Fruit fly (Drosophila melanogaster) whole organism, embryonic: ENCODE results near the gene RpL8.

Source experiments
- Ada2b ChIP-seq: fragments of 200-800 bp; sonication (Bioruptor generic); IDR thresholded peaks from 2 replicates; pipeline ENCODE4 v1.3.6; 2022; ENCODE audit warnings: missing biosample characterization, missing genetic modification characterization
- Adf1 ChIP-seq: fragments of 200-800 bp; sonication (Bioruptor generic); IDR thresholded peaks from 2 replicates; pipeline ENCODE4 v1.3.6; 2022; ENCODE audit warnings: missing biosample characterization, missing genetic modification characterization
- CG1024 ChIP-seq: fragments of 200-800 bp; sonication (Bioruptor generic); IDR thresholded peaks from 2 replicates; pipeline ENCODE4 v1.3.6; 2022; ENCODE audit warnings: missing biosample characterization, missing genetic modification characterization
- CG10366 ChIP-seq: fragments of 200-800 bp; sonication (Bioruptor generic); IDR thresholded peaks from 2 replicates; pipeline ENCODE4 v1.3.6; 2022; ENCODE audit warnings: missing biosample characterization, missing genetic modification characterization
- CG10565 ChIP-seq: fragments of 200-800 bp; sonication (Bioruptor generic); optimal IDR thresholded peaks from 3 replicates; lab custom pipeline; 2016; ENCODE audit warnings: missing biosample characterization, mild to moderate bottlenecking, missing genetic modification characterization
- CG12744 ChIP-seq: fragments of 200-800 bp; sonication (Bioruptor generic); optimal IDR thresholded peaks from 2 replicates; lab custom pipeline; 2016; ENCODE audit warnings: missing biosample characterization, missing genetic modification characterization
- CG13287 ChIP-seq: fragments of 200-800 bp; sonication (Bioruptor generic); IDR thresholded peaks from 2 replicates; pipeline ENCODE4 v1.3.6; 2022; ENCODE audit warnings: missing biosample characterization, missing genetic modification characterization; ENCODE audit not compliant: partially characterized antibody
- CG17328 ChIP-seq: fragments of 200-800 bp; sonication (Bioruptor generic); IDR thresholded peaks from 2 replicates; pipeline ENCODE4 v1.3.6; 2022; ENCODE audit warnings: missing biosample characterization, missing genetic modification characterization
- CG2116 ChIP-seq: fragments of 200-800 bp; sonication (Bioruptor generic); optimal IDR thresholded peaks from 3 replicates; lab custom pipeline; 2018; ENCODE audit warnings: missing biosample characterization, mild to moderate bottlenecking, missing genetic modification characterization
- CG2199 ChIP-seq: fragments of 200-800 bp; sonication (Bioruptor generic); IDR thresholded peaks from 3 replicates; pipeline ENCODE4 v1.3.6; 2022; ENCODE audit warnings: missing biosample characterization, missing genetic modification characterization
- CG3726 ChIP-seq: fragments of 200-800 bp; sonication (Bioruptor generic); IDR thresholded peaks from 3 replicates; pipeline ENCODE4, ENCODE4 v1.3.6; 2022; ENCODE audit warnings: missing biosample characterization, missing genetic modification characterization
- CG5180 ChIP-seq: fragments of 200-800 bp; sonication (Bioruptor generic); optimal IDR thresholded peaks from 3 replicates; lab custom pipeline; 2017; ENCODE audit warnings: missing biosample characterization, missing genetic modification characterization, mild to moderate bottlenecking, moderate library complexity, missing genetic modification reagents
- CG6272 ChIP-seq: fragments of 200-800 bp; sonication (Bioruptor generic); IDR thresholded peaks from 2 replicates; pipeline ENCODE4 v1.3.6; 2022; ENCODE audit warnings: missing biosample characterization, missing genetic modification characterization
- CG7271 ChIP-seq: fragments of 200-800 bp; sonication (Bioruptor generic); optimal IDR thresholded peaks from 2 replicates; lab custom pipeline; 2018; ENCODE audit warnings: missing biosample characterization, mild to moderate bottlenecking, missing genetic modification characterization, moderate library complexity
- CG7839 ChIP-seq: fragments of 200-800 bp; sonication (Bioruptor generic); optimal IDR thresholded peaks from 3 replicates; lab custom pipeline; 2018; ENCODE audit warnings: missing biosample characterization, mild to moderate bottlenecking, missing genetic modification characterization, moderate library complexity
- CG7928 ChIP-seq: fragments of 200-800 bp; sonication (Bioruptor generic); optimal IDR thresholded peaks from 2 replicates; lab custom pipeline; 2017; ENCODE audit warnings: missing biosample characterization, mild to moderate bottlenecking, missing genetic modification characterization
- CG7963 ChIP-seq: fragments of 200-800 bp; sonication (Bioruptor generic); IDR thresholded peaks from 3 replicates; pipeline ENCODE4 v1.3.6; 2022; ENCODE audit warnings: missing biosample characterization, missing genetic modification characterization; ENCODE audit not compliant: partially characterized antibody
- CG8089 ChIP-seq: fragments of 200-800 bp; sonication (Bioruptor generic); optimal IDR thresholded peaks from 3 replicates; lab custom pipeline; 2016; ENCODE audit warnings: missing biosample characterization, missing genetic modification characterization
- Dip2 ChIP-seq: fragments of 200-800 bp; sonication (Bioruptor generic); IDR thresholded peaks from 2 replicates; pipeline ENCODE4 v1.3.6; 2022; ENCODE audit warnings: missing biosample characterization, missing genetic modification characterization
- Dip3 ChIP-seq: fragments of 200-800 bp; sonication (Bioruptor generic); optimal IDR thresholded peaks from 3 replicates; lab custom pipeline; 2016; ENCODE audit warnings: missing biosample characterization, missing genetic modification characterization
- Dll ChIP-seq: fragments of 200-800 bp; sonication (Bioruptor generic); IDR thresholded peaks from 4 replicates; pipeline ENCODE4 v1.3.6; 2022; ENCODE audit warnings: missing biosample characterization, missing genetic modification characterization; ENCODE audit not compliant: partially characterized antibody
- Fer1 ChIP-seq: fragments of 200-800 bp; sonication (Bioruptor generic); optimal IDR thresholded peaks from 2 replicates; lab custom pipeline; 2017; ENCODE audit warnings: missing biosample characterization, mild to moderate bottlenecking, missing genetic modification characterization
- Hmr ChIP-seq: fragments of 200-800 bp; sonication (Bioruptor generic); optimal IDR thresholded peaks from 3 replicates; lab custom pipeline; 2017; ENCODE audit warnings: mild to moderate bottlenecking, missing biosample characterization, missing genetic modification reagents, missing genetic modification characterization
- Lpt ChIP-seq: fragments of >200 bp; optimal IDR thresholded peaks from 2 replicates; lab custom pipeline; 2018; ENCODE audit warnings: missing biosample characterization, missing genetic modification characterization
- Med ChIP-seq: fragments of 200-800 bp; sonication (Bioruptor generic); peaks from one replicate; lab custom pipeline; 2016; ENCODE audit warnings: missing biosample characterization, missing genetic modification characterization, mild to moderate bottlenecking, inconsistent platforms, moderate library complexity
- Meics ChIP-seq: fragments of 200-800 bp; sonication (Bioruptor generic); optimal IDR thresholded peaks from 2 replicates; lab custom pipeline; 2017; ENCODE audit warnings: missing biosample characterization, mild to moderate bottlenecking, missing genetic modification characterization
- NfI ChIP-seq: fragments of 200-800 bp; sonication (Bioruptor generic); optimal IDR thresholded peaks from 3 replicates; lab custom pipeline; 2018; ENCODE audit warnings: missing biosample characterization, mild to moderate bottlenecking, missing genetic modification characterization, moderate library complexity
- Ptx1 ChIP-seq: fragments of 200-800 bp; sonication (Bioruptor generic); IDR thresholded peaks from 2 replicates; pipeline ENCODE4 v1.3.6; 2022; ENCODE audit warnings: missing biosample characterization, missing genetic modification characterization
- Usf ChIP-seq: fragments of 200-800 bp; sonication (Bioruptor generic); optimal IDR thresholded peaks from 2 replicates; lab custom pipeline; 2017; ENCODE audit warnings: missing genotype, missing biosample characterization, missing genetic modification characterization
- chm ChIP-seq: fragments of 200-800 bp; sonication (Bioruptor generic); IDR thresholded peaks from 2 replicates; pipeline ENCODE4 v1.3.6; 2022; ENCODE audit warnings: missing biosample characterization, missing genetic modification characterization
- danr ChIP-seq: fragments of 200-800 bp; sonication (Bioruptor generic); IDR thresholded peaks from 2 replicates; pipeline ENCODE4 v1.3.6; 2022; ENCODE audit warnings: missing biosample characterization, missing genetic modification characterization
- esg ChIP-seq: fragments of 200-800 bp; sonication (Bioruptor generic); conservative IDR thresholded peaks from 2 replicates; pipeline ENCODE4 v1.3.6; 2022; ENCODE audit warnings: missing biosample characterization, missing genetic modification characterization
- gfzf ChIP-seq: fragments of 200-800 bp; sonication (Bioruptor generic); optimal IDR thresholded peaks from 2 replicates; lab custom pipeline; 2016; ENCODE audit warnings: missing biosample characterization, mild to moderate bottlenecking, missing genetic modification characterization, moderate library complexity
- gro ChIP-seq: fragments of 200-800 bp; sonication (Bioruptor generic); optimal IDR thresholded peaks from 2 replicates; lab custom pipeline; 2016; ENCODE audit warnings: missing biosample characterization, missing genetic modification characterization
- jing ChIP-seq: fragments of 200-800 bp; sonication (Bioruptor generic); optimal IDR thresholded peaks from 2 replicates; lab custom pipeline; 2018; ENCODE audit warnings: missing biosample characterization, mild to moderate bottlenecking, missing genetic modification characterization
- kni ChIP-seq: fragments of 200-800 bp; sonication (Bioruptor generic); optimal IDR thresholded peaks from 3 replicates; lab custom pipeline; 2017; ENCODE audit warnings: mild to moderate bottlenecking, missing biosample characterization, missing genetic modification reagents, missing genetic modification characterization
- knrl ChIP-seq: fragments of 200-800 bp; sonication (Bioruptor generic); IDR thresholded peaks from 3 replicates; pipeline ENCODE4 v1.3.6; 2022; ENCODE audit warnings: missing biosample characterization, missing genetic modification characterization; ENCODE audit not compliant: partially characterized antibody
- mirr ChIP-seq: fragments of 200-800 bp; sonication (Bioruptor generic); optimal IDR thresholded peaks from 3 replicates; lab custom pipeline; 2018; ENCODE audit warnings: missing biosample characterization, mild to moderate bottlenecking, missing genetic modification characterization
- row ChIP-seq: fragments of 200-800 bp; sonication (Bioruptor generic); IDR thresholded peaks from 3 replicates; pipeline ENCODE4 v1.3.6; 2022; ENCODE audit warnings: missing biosample characterization, missing genetic modification characterization
- run ChIP-seq: fragments of 200-800 bp; sonication (Bioruptor generic); optimal IDR thresholded peaks from 3 replicates; lab custom pipeline; 2018; ENCODE audit warnings: missing biosample characterization, mild to moderate bottlenecking, missing genetic modification characterization
- salm ChIP-seq: fragments of 200-800 bp; sonication (Bioruptor generic); optimal IDR thresholded peaks from 2 replicates; lab custom pipeline; 2018; ENCODE audit warnings: missing biosample characterization, mild to moderate bottlenecking, missing genetic modification characterization
- sna ChIP-seq: fragments of 200-800 bp; sonication (Bioruptor generic); IDR thresholded peaks from 2 replicates; pipeline ENCODE4 v1.3.6; 2022; ENCODE audit warnings: missing biosample characterization, missing genetic modification characterization; ENCODE audit not compliant: partially characterized antibody
- sqz ChIP-seq: fragments of 200-800 bp; sonication (Bioruptor generic); optimal IDR thresholded peaks from 3 replicates; lab custom pipeline; 2018; ENCODE audit warnings: missing biosample characterization, mild to moderate bottlenecking, missing genetic modification characterization
- stwl ChIP-seq: fragments of 200-800 bp; sonication (Bioruptor generic); optimal IDR thresholded peaks from 3 replicates; lab custom pipeline; 2018; ENCODE audit warnings: missing biosample characterization, mild to moderate bottlenecking, missing genetic modification characterization, moderate library complexity
- unc-4 ChIP-seq: fragments of 200-800 bp; sonication (Bioruptor generic); IDR thresholded peaks from 2 replicates; pipeline ENCODE4 v1.3.6; 2022; ENCODE audit warnings: missing biosample characterization, missing genetic modification characterization; ENCODE audit not compliant: partially characterized antibody
- vfl ChIP-seq: fragments of 200-800 bp; sonication (Bioruptor generic); optimal IDR thresholded peaks from 2 replicates; lab custom pipeline; 2016; ENCODE audit warnings: missing biosample characterization, missing genetic modification characterization
- wek ChIP-seq: fragments of 200-800 bp; sonication (Bioruptor generic); optimal IDR thresholded peaks from 3 replicates; lab custom pipeline; 2018; ENCODE audit warnings: missing biosample characterization, mild to moderate bottlenecking, missing genetic modification characterization, moderate library complexity

RpL8 gene

DNA sequence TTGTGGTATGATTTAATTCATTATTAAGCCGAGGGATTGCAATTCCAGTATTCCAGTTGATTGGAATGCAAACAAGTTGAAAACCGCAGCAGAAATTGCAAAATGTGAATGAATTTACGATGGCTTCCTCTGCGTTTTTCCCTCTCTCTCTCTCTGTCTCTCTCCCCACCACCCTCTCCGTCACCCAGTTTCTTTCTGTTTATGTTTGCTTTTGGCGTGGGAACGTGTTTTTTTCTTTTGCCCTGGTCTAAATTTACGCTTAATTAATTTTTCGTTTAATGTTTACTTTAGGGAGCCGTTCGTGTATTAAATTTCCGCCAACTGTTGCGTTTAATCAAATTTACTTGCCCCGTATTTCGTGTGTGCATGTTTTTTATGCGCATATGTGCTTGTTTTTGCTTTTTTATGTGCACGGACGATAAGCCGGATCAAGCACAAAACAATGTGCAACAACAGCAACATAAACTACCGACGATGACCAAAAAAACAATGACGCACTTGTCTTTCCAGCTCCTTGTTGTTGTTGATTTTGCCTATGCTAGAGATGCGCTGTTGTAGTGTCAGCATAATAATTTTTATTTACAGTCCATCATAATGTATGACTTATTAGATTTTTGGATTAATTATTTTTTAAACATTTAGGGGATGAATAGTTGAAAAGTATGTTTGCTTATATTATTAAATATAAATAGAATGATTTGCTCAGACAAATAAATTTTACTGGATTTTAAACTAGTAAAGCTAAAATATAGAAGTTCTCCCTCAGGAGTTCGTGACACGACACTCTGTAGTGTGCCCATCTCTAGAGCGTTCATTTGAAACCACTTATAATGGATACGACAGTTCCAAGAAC, 2.9 kb downstream of the RpL8 start (continued):
- peak; percentile 45 for TF ChIP-seq Med (GFP tag; lab: Kevin White, UChicago)
- no peak for TF ChIP-seq CG3726 (GFP tag; lab: Robert Waterston, UW)
- TF ChIP-seq CG7839: peak; percentile 80
- TF ChIP-seq vfl (GFP tag; lab: Kevin White, UChicago): peak; percentile 12
- no peak for TF ChIP-seq CG12744 (GFP tag; lab: Kevin White, UChicago)
- TF ChIP-seq sqz (GFP tag; lab: Kevin White, UChicago): peak; percentile 59
- TF ChIP-seq esg (GFP tag; lab: Robert Waterston, UW): peak; percentile 66
- peak; percentile 42 for TF ChIP-seq kni (GFP tag; lab: Kevin White, UChicago)
- TF ChIP-seq Hmr (GFP tag; lab: Kevin White, UChicago): peak; percentile 83
- peak; percentile 56; the same call in 1 of the 2 replicates for TF ChIP-seq sna
- TF ChIP-seq CG17328 (GFP tag; lab: Robert Waterston, UW): peak; percentile 59; the same call in 1 of the 2 replicates
- TF ChIP-seq Usf (GFP tag; lab: Kevin White, UChicago): peak; percentile 23
- peak; percentile 70 for TF ChIP-seq CG13287 (GFP tag; lab: Robert Waterston, UW)
- TF ChIP-seq CG8089: no peak
- TF ChIP-seq CG7271: peak; percentile 39
- no peak for TF ChIP-seq Lpt
- no peak for TF ChIP-seq CG10565 (GFP tag; lab: Kevin White, UChicago)
- TF ChIP-seq CG2116 (GFP tag; lab: Kevin White, UChicago): peak; percentile 43
- TF ChIP-seq Ptx1 (GFP tag; lab: Robert Waterston, UW): peak; percentile 76
- TF ChIP-seq gro (GFP tag; lab: Kevin White, UChicago): no peak
- TF ChIP-seq row (GFP tag; lab: Robert Waterston, UW): peak; percentile 93
- TF ChIP-seq Dip3: no peak
- no peak for TF ChIP-seq salm (tag; lab: Kevin White, UChicago)
- peak; percentile 72 for TF ChIP-seq CG10366
- 0 out of 2 replicates have a peak, but pooled peaks have one; percentile 44 for TF ChIP-seq CG1024 (GFP tag; lab: Robert Waterston, UW)
- TF ChIP-seq wek (GFP tag; lab: Kevin White, UChicago): no peak
- peak; percentile 41; the same call in 1 of the 3 replicates for TF ChIP-seq CG2199 (GFP tag; lab: Robert Waterston, UW)
- TF ChIP-seq CG7928 (GFP tag; lab: Kevin White, UChicago): peak; percentile 44
- TF ChIP-seq Fer1 (GFP tag; lab: Kevin White, UChicago): peak; percentile 77
- TF ChIP-seq stwl (tag; lab: Kevin White, UChicago): no peak
- TF ChIP-seq gfzf (GFP tag; lab: Kevin White, UChicago): no peak
- TF ChIP-seq Dll (GFP tag; lab: Robert Waterston, UW): peak; percentile 84
- TF ChIP-seq mirr (GFP tag; lab: Kevin White, UChicago): no peak
- TF ChIP-seq jing (GFP tag; lab: Kevin White, UChicago): no peak
- TF ChIP-seq Adf1 (GFP tag; lab: Robert Waterston, UW): peak; percentile 48; the same call in 1 of the 2 replicates
- peak; percentile 72 for TF ChIP-seq knrl (GFP tag; lab: Robert Waterston, UW)
- TF ChIP-seq Meics (GFP tag; lab: Kevin White, UChicago): peak; percentile 78
- 0 out of 3 replicates have a peak, but pooled peaks have one; percentile 41 for TF ChIP-seq CG7963 (GFP tag; lab: Robert Waterston, UW)
- 0 out of 2 replicates have a peak, but pooled peaks have one; percentile 7 for TF ChIP-seq chm (GFP tag; lab: Robert Waterston, UW)
- TF ChIP-seq CG5180 (GFP tag; lab: Kevin White, UChicago): peak; percentile 53
- peak; percentile 71 for TF ChIP-seq run
- TF ChIP-seq CG6272: peak; percentile 49; the same call in 1 of the 2 replicates
- peak; percentile 69 for TF ChIP-seq Ada2b (GFP tag; lab: Robert Waterston, UW)
- no peak for TF ChIP-seq Dip2 (GFP tag; lab: Robert Waterston, UW)
- TF ChIP-seq danr (GFP tag; lab: Robert Waterston, UW): 0 out of 2 replicates have a peak, but pooled peaks have one; percentile 8
- peak; percentile 64 for TF ChIP-seq unc-4 (GFP tag; lab: Robert Waterston, UW)
- TF ChIP-seq NfI (GFP tag; lab: Kevin White, UChicago): peak; percentile 65
